Fruit fly (Drosophila melanogaster) whole organism, embryonic: ENCODE data around the gene Bet3.
A peak's percentile ranks its signal among the peaks of the same experiment; 100 is the strongest.

Experiments used
- Bgb ChIP-seq: fragments of 200-800 bp; sonication (Bioruptor generic); IDR thresholded peaks from 2 replicates; pipeline ENCODE4 v1.3.6; 2022; ENCODE audit warnings: missing biosample characterization, missing genetic modification characterization; ENCODE audit not compliant: partially characterized antibody
- BtbVII ChIP-seq: fragments of 200-800 bp; sonication (Bioruptor generic); optimal IDR thresholded peaks from 3 replicates; lab custom pipeline; 2017; ENCODE audit warnings: missing biosample characterization, mild to moderate bottlenecking, missing genetic modification characterization
- CG10565 ChIP-seq: fragments of 200-800 bp; sonication (Bioruptor generic); optimal IDR thresholded peaks from 3 replicates; lab custom pipeline; 2016; ENCODE audit warnings: missing biosample characterization, mild to moderate bottlenecking, missing genetic modification characterization
- CG11504 ChIP-seq: fragments of 200-800 bp; sonication (Bioruptor generic); optimal IDR thresholded peaks from 3 replicates; lab custom pipeline; 2019; ENCODE audit warnings: missing biosample characterization, mild to moderate bottlenecking, missing genetic modification characterization, moderate library complexity
- CG1233 ChIP-seq: fragments of 200-800 bp; sonication (Bioruptor generic); optimal IDR thresholded peaks from 4 replicates; lab custom pipeline; 2018; ENCODE audit warnings: missing biosample characterization, mild to moderate bottlenecking, missing genetic modification characterization
- CG13123 ChIP-seq: fragments of 200-800 bp; sonication (Bioruptor generic); optimal IDR thresholded peaks from 2 replicates; lab custom pipeline; 2016; ENCODE audit warnings: missing biosample characterization, missing genetic modification characterization
- CG14441 ChIP-seq: fragments of 200-800 bp; sonication (Bioruptor generic); IDR thresholded peaks from 2 replicates; pipeline ENCODE4 v1.3.6; 2022; ENCODE audit warnings: missing biosample characterization, missing genetic modification characterization
- CG15479 ChIP-seq: fragments of 200-800 bp; sonication (Bioruptor generic); optimal IDR thresholded peaks from 3 replicates; lab custom pipeline; 2019; ENCODE audit warnings: missing biosample characterization, mild to moderate bottlenecking, missing genetic modification characterization, moderate library complexity
- CG15601 ChIP-seq: fragments of 200-800 bp; sonication (Bioruptor generic); optimal IDR thresholded peaks from 3 replicates; lab custom pipeline; 2019; ENCODE audit warnings: missing biosample characterization, mild to moderate bottlenecking, missing genetic modification characterization, moderate library complexity
- CG18764 ChIP-seq: fragments of 200-800 bp; sonication (Bioruptor generic); optimal IDR thresholded peaks from 3 replicates; lab custom pipeline; 2016; ENCODE audit warnings: missing biosample characterization, missing genetic modification characterization
- CG2202 ChIP-seq: fragments of 200-800 bp; sonication (Bioruptor generic); optimal IDR thresholded peaks from 2 replicates; lab custom pipeline; 2018; ENCODE audit warnings: missing biosample characterization, mild to moderate bottlenecking, missing genetic modification characterization
- CG34224 ChIP-seq: fragments of 200-800 bp; sonication (Bioruptor generic); IDR thresholded peaks from 3 replicates; pipeline ENCODE4 v1.3.6; 2022; ENCODE audit warnings: missing biosample characterization, missing genetic modification characterization; ENCODE audit not compliant: partially characterized antibody
- CG4282 ChIP-seq: fragments of 200-800 bp; sonication (Bioruptor generic); optimal IDR thresholded peaks from 2 replicates; lab custom pipeline; 2016; ENCODE audit warnings: missing biosample characterization, missing genetic modification characterization
- CG4404 ChIP-seq: fragments of 200-800 bp; sonication (Bioruptor generic); IDR thresholded peaks from 2 replicates; pipeline ENCODE4 v1.3.6; 2022; ENCODE audit warnings: missing biosample characterization, missing genetic modification characterization
- CG6175 ChIP-seq: fragments of 200-800 bp; sonication (Bioruptor generic); IDR thresholded peaks from 3 replicates; pipeline ENCODE4 v1.3.6; 2022; ENCODE audit warnings: missing biosample characterization, missing genetic modification characterization
- CG7372 ChIP-seq: fragments of 200-800 bp; sonication (Bioruptor generic); IDR thresholded peaks from 2 replicates; pipeline ENCODE4 v1.3.6; 2022; ENCODE audit warnings: missing biosample characterization, missing genetic modification characterization
- CG7839 ChIP-seq: fragments of 200-800 bp; sonication (Bioruptor generic); optimal IDR thresholded peaks from 3 replicates; lab custom pipeline; 2018; ENCODE audit warnings: missing biosample characterization, mild to moderate bottlenecking, missing genetic modification characterization, moderate library complexity
- CG7963 ChIP-seq: fragments of 200-800 bp; sonication (Bioruptor generic); IDR thresholded peaks from 3 replicates; pipeline ENCODE4 v1.3.6; 2022; ENCODE audit warnings: missing biosample characterization, missing genetic modification characterization; ENCODE audit not compliant: partially characterized antibody
- CG9797 ChIP-seq: fragments of 200-800 bp; sonication (Bioruptor generic); optimal IDR thresholded peaks from 3 replicates; lab custom pipeline; 2018; ENCODE audit warnings: missing biosample characterization, mild to moderate bottlenecking, missing genetic modification characterization
- E2f1 ChIP-seq: fragments of 200-800 bp; sonication (Bioruptor generic); IDR thresholded peaks from 2 replicates; pipeline ENCODE4 v1.3.6; 2022; ENCODE audit warnings: missing biosample characterization, missing genetic modification characterization
- Fer3 ChIP-seq: fragments of 200-800 bp; sonication (Bioruptor generic); optimal IDR thresholded peaks from 2 replicates; lab custom pipeline; 2018; ENCODE audit warnings: missing biosample characterization, mild to moderate bottlenecking, missing genetic modification characterization, moderate library complexity
- Gug ChIP-seq: fragments of 200-800 bp; sonication (Bioruptor generic); IDR thresholded peaks from 4 replicates; pipeline ENCODE4 v1.3.6; 2022; ENCODE audit warnings: missing biosample characterization, missing genetic modification characterization
- HmgZ ChIP-seq: fragments of 200-800 bp; sonication (Bioruptor generic); optimal IDR thresholded peaks from 2 replicates; lab custom pipeline; 2018; ENCODE audit warnings: missing biosample characterization, mild to moderate bottlenecking, missing genetic modification characterization
- Meics ChIP-seq: fragments of 200-800 bp; sonication (Bioruptor generic); optimal IDR thresholded peaks from 2 replicates; lab custom pipeline; 2017; ENCODE audit warnings: missing biosample characterization, mild to moderate bottlenecking, missing genetic modification characterization
- Side ChIP-seq: fragments of 200-800 bp; sonication (Bioruptor generic); optimal IDR thresholded peaks from 2 replicates; lab custom pipeline; 2016; ENCODE audit warnings: missing biosample characterization, missing genetic modification characterization
- Six4 ChIP-seq: fragments of 200-800 bp; sonication (Bioruptor generic); optimal IDR thresholded peaks from 2 replicates; lab custom pipeline; 2016; ENCODE audit warnings: missing biosample characterization, missing genetic modification characterization
- Tbp ChIP-seq: fragments of >200 bp; optimal IDR thresholded peaks from 2 replicates; lab custom pipeline; 2018; ENCODE audit warnings: missing biosample characterization, missing genetic modification characterization
- YL-1 ChIP-seq: fragments of 200-800 bp; sonication (Bioruptor generic); optimal IDR thresholded peaks from 3 replicates; lab custom pipeline; 2017; ENCODE audit warnings: missing biosample characterization, mild to moderate bottlenecking, missing genetic modification characterization
- bbx ChIP-seq: fragments of 200-800 bp; sonication (Bioruptor generic); IDR thresholded peaks from 2 replicates; pipeline ENCODE4 v1.3.6; 2022; ENCODE audit warnings: missing biosample characterization, missing genetic modification characterization; ENCODE audit not compliant: partially characterized antibody
- chn ChIP-seq: fragments of 200-800 bp; sonication (Bioruptor generic); optimal IDR thresholded peaks from 2 replicates; lab custom pipeline; 2016; ENCODE audit warnings: missing biosample characterization, missing genetic modification characterization
- crol ChIP-seq: fragments of 200-800 bp; sonication (Bioruptor generic); IDR thresholded peaks from 2 replicates; pipeline ENCODE4 v1.3.6; 2022; ENCODE audit warnings: missing biosample characterization, missing genetic modification characterization
- disco-r ChIP-seq: fragments of 200-800 bp; sonication (Bioruptor generic); optimal IDR thresholded peaks from 2 replicates; lab custom pipeline; 2016; ENCODE audit warnings: missing biosample characterization, missing genetic modification characterization
- fd102C ChIP-seq: fragments of 200-800 bp; sonication (Bioruptor generic); optimal IDR thresholded peaks from 2 replicates; lab custom pipeline; 2018; ENCODE audit warnings: missing biosample characterization, mild to moderate bottlenecking, missing genetic modification characterization, moderate library complexity
- fru ChIP-seq: fragments of >200 bp; optimal IDR thresholded peaks from 2 replicates; lab custom pipeline; 2017
- gce ChIP-seq: fragments of 200-800 bp; sonication (Bioruptor generic); IDR thresholded peaks from 3 replicates; pipeline ENCODE4 v1.3.6; 2022; ENCODE audit warnings: missing biosample characterization, missing genetic modification characterization
- insv ChIP-seq, 2 experiments: fragments of 200-800 bp; sonication (Bioruptor generic); optimal IDR thresholded peaks; 3 replicates each; lab custom pipeline; 2016 to 2018; ENCODE audit warnings: missing biosample characterization in 2 of 2, missing genetic modification characterization in 2 of 2
- kay ChIP-seq: fragments of 200-800 bp; sonication (Bioruptor generic); optimal IDR thresholded peaks from 2 replicates; lab custom pipeline; 2016; ENCODE audit warnings: missing biosample characterization, missing genetic modification characterization
- nmo ChIP-seq: fragments of 200-800 bp; sonication (Bioruptor generic); optimal IDR thresholded peaks from 2 replicates; lab custom pipeline; 2018; ENCODE audit warnings: missing biosample characterization, mild to moderate bottlenecking, missing genetic modification characterization, moderate library complexity
- peb ChIP-seq: fragments of 200-800 bp; sonication (Bioruptor generic); IDR thresholded peaks from 2 replicates; pipeline ENCODE4 v1.3.6; 2022; ENCODE audit warnings: missing biosample characterization, missing genetic modification characterization
- pita ChIP-seq: fragments of 200-800 bp; sonication (Bioruptor generic); optimal IDR thresholded peaks from 2 replicates; lab custom pipeline; 2017; ENCODE audit warnings: missing biosample characterization, mild to moderate bottlenecking, missing genetic modification characterization
- pum ChIP-seq: fragments of 200-800 bp; sonication (Bioruptor generic); optimal IDR thresholded peaks from 2 replicates; lab custom pipeline; 2016; ENCODE audit warnings: missing biosample characterization, missing genetic modification characterization
- scrt ChIP-seq: fragments of 200-800 bp; sonication (Bioruptor generic); optimal IDR thresholded peaks from 2 replicates; lab custom pipeline; 2018; ENCODE audit warnings: missing biosample characterization, mild to moderate bottlenecking, missing genetic modification characterization, moderate library complexity
- sim ChIP-seq: fragments of 200-800 bp; sonication (Bioruptor generic); IDR thresholded peaks from 2 replicates; pipeline ENCODE4 v1.3.6; 2022; ENCODE audit warnings: missing biosample characterization, missing genetic modification characterization
- so ChIP-seq: fragments of 200-800 bp; sonication (Bioruptor generic); IDR thresholded peaks from 3 replicates; pipeline ENCODE4 v1.3.6; 2022; ENCODE audit warnings: missing biosample characterization, missing genetic modification characterization
- tgo ChIP-seq: fragments of 200-800 bp; sonication (Bioruptor generic); IDR thresholded peaks from 3 replicates; pipeline ENCODE4 v1.3.6; 2022; ENCODE audit warnings: missing biosample characterization, missing genetic modification characterization
- trem ChIP-seq: fragments of 200-800 bp; optimal IDR thresholded peaks from 3 replicates; lab custom pipeline; 2019; ENCODE audit warnings: missing biosample characterization, mild to moderate bottlenecking, missing genetic modification characterization, moderate library complexity
- twi ChIP-seq: fragments of 200-800 bp; optimal IDR thresholded peaks from 2 replicates; lab custom pipeline; 2019; ENCODE audit warnings: missing biosample characterization, mild to moderate bottlenecking, missing genetic modification characterization, moderate library complexity
- vvl ChIP-seq: fragments of 200-800 bp; sonication (Bioruptor generic); IDR thresholded peaks from 2 replicates; pipeline ENCODE4 v1.3.6; 2022; ENCODE audit warnings: missing biosample characterization, missing genetic modification characterization
- wek ChIP-seq: fragments of 200-800 bp; sonication (Bioruptor generic); optimal IDR thresholded peaks from 3 replicates; lab custom pipeline; 2018; ENCODE audit warnings: missing biosample characterization, mild to moderate bottlenecking, missing genetic modification characterization, moderate library complexity

The Bet3 gene

DNA sequence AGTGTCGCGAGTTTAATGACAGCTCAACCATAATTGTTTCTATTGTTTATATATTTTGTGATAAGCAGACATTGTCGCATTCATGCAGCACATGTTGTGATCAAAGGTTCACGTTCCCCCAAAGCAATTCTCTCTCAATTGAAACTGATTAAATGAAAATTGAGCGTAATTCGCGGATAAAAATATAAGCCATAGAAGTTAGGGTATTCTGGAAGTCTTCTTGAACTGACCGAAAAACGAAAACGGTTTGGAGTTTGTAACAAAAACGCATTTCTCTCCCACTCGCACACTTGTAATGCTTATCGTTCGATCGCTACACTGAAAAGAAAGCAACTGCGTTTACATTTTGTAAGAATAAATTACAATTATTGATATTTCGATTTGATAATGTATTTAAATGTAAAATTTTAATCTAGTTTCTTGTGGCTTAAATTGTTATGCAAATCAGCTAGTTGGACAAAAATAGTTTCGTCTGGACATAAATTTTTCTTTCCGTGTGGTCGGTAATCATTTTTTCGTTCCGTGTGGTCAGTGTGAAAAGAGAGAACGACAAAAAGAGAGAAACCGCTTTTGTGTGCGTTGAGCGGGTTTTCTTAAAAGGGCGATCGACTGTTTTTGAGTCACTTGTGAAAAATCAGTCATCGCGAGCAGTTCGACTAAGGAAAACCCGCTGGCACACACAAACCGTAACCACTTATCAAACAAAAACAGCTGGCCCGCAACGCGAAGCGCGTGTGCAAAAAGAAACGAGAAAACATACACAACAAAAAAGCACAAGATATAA, 19.2 kb downstream of the Bet3 start, which contains the start of gene aay (continued):
- TF ChIP-seq CG13123 (GFP tag; lab: Kevin White, UChicago) = peak; percentile 98
- peak; percentile 99 for TF ChIP-seq CG7839 (tag; lab: Kevin White, UChicago)
- TF ChIP-seq crol = peak; percentile 79
- no peak for TF ChIP-seq pita
- no peak for TF ChIP-seq Tbp (GFP tag; lab: Kevin White, UChicago)
- peak; percentile 96 for TF ChIP-seq twi (tag; lab: Kevin White, UChicago)
- peak; percentile 97 for TF ChIP-seq scrt (GFP tag; lab: Kevin White, UChicago)
- TF ChIP-seq Meics (GFP tag; lab: Kevin White, UChicago) = peak; percentile 98
- TF ChIP-seq CG9797 = peak; percentile 51
- peak; percentile 98 for TF ChIP-seq CG11504 (tag; lab: Kevin White, UChicago)
- peak; percentile 99 for TF ChIP-seq BtbVII (GFP tag; lab: Kevin White, UChicago)
- no peak for TF ChIP-seq fru
- peak; percentile 98 for TF ChIP-seq CG15601 (tag; lab: Kevin White, UChicago)
- TF ChIP-seq HmgZ = peak; percentile 99
- peak; percentile 97 for TF ChIP-seq YL-1
- peak; percentile 98 for TF ChIP-seq so
- peak; percentile 57; the same call in 2 of the 3 replicates for TF ChIP-seq CG34224
- TF ChIP-seq CG7372 (GFP tag; lab: Robert Waterston, UW) = peak; percentile 97
- TF ChIP-seq insv (GFP tag; optimal IDR thresholded peaks at IDR 0.05; lab: Kevin White, UChicago) = peak; percentile 66 to 81
- TF ChIP-seq trem = peak; percentile 97
- peak; percentile 98 for TF ChIP-seq kay (GFP tag; lab: Kevin White, UChicago)
- TF ChIP-seq Six4 = peak; percentile 99
- peak; percentile 99 for TF ChIP-seq CG2202
- peak; percentile 98 for TF ChIP-seq E2f1
- peak; percentile 98 for TF ChIP-seq CG4404 (GFP tag; lab: Robert Waterston, UW)
- TF ChIP-seq peb (GFP tag; lab: Robert Waterston, UW) = peak; percentile 96
- peak; percentile 95 for TF ChIP-seq CG10565
- TF ChIP-seq CG1233 (GFP tag; lab: Kevin White, UChicago) = peak; percentile 99
- TF ChIP-seq CG4282 (GFP tag; lab: Kevin White, UChicago) = peak; percentile 92
- TF ChIP-seq gce (GFP tag; lab: Robert Waterston, UW) = peak; percentile 94
- peak; percentile 99 for TF ChIP-seq nmo (GFP tag; lab: Kevin White, UChicago)
- no peak for TF ChIP-seq CG7963 (GFP tag; lab: Robert Waterston, UW)
- TF ChIP-seq vvl (GFP tag; lab: Robert Waterston, UW) = peak; percentile 99
- TF ChIP-seq tgo (GFP tag; lab: Robert Waterston, UW) = peak; percentile 98
- TF ChIP-seq CG15479 (GFP tag; lab: Kevin White, UChicago) = peak; percentile 71
- TF ChIP-seq bbx (GFP tag; lab: Robert Waterston, UW) = 0 out of 2 replicates have a peak, but pooled peaks have one; percentile 40
- peak; percentile 92 for TF ChIP-seq wek
- peak; percentile 95 for TF ChIP-seq CG6175
- TF ChIP-seq pum = peak; percentile 96
- TF ChIP-seq CG18764 (GFP tag; lab: Kevin White, UChicago) = peak; percentile 98
- TF ChIP-seq Bgb (GFP tag; lab: Robert Waterston, UW) = peak; percentile 21; the same call in 1 of the 2 replicates
- peak; percentile 98 for TF ChIP-seq CG14441 (GFP tag; lab: Robert Waterston, UW)
- peak; percentile 97 for TF ChIP-seq Gug
- peak; percentile 95 for TF ChIP-seq Side (GFP tag; lab: Kevin White, UChicago)
- peak; percentile 98 for TF ChIP-seq chn (GFP tag; lab: Kevin White, UChicago)
- TF ChIP-seq Fer3 (tag; lab: Kevin White, UChicago) = peak; percentile 99
- peak; percentile 98 for TF ChIP-seq fd102C
- TF ChIP-seq disco-r = peak; percentile 78
- TF ChIP-seq sim (GFP tag; lab: Robert Waterston, UW) = peak; percentile 96
